Worm (Caenorhabditis elegans) whole organism, midembryonic: Measurements from ENCODE around the gene F58E6.13.

Experiments
- T22C8.4 ChIP-seq: fragments of 200-800 bp; sonication (Bioruptor generic); IDR thresholded peaks from 2 replicates; pipeline ENCODE4 v1.3.6; 2022; ENCODE audit warnings: missing genetic modification characterization, missing compliant biosample characterization
- cog-1 ChIP-seq: sonication (generic microtip); optimal IDR thresholded peaks from 2 replicates; lab custom pipeline; 2016; ENCODE audit warnings: missing genetic modification characterization, missing compliant biosample characterization
- flt-1 ChIP-seq: fragments of 200-800 bp; sonication (Bioruptor generic); IDR thresholded peaks from 2 replicates; pipeline ENCODE4 v1.3.6; 2022; ENCODE audit warnings: missing genetic modification characterization, missing compliant biosample characterization
- klf-2 ChIP-seq: fragments of 200-800 bp; sonication (Bioruptor generic); conservative IDR thresholded peaks from 2 replicates; pipeline ENCODE4 v1.3.6; 2022; ENCODE audit warnings: missing genetic modification reagents, missing genetic modification characterization, missing compliant biosample characterization
- med-1 ChIP-seq: sonication (generic microtip); optimal IDR thresholded peaks from 2 replicates; lab custom pipeline; 2017; ENCODE audit warnings: missing genetic modification characterization, mild to moderate bottlenecking, missing compliant biosample characterization, antibody characterized with exemption, missing genetic modification reagents; ENCODE audit not compliant: insufficient read depth
- ref-1 ChIP-seq: fragments of 200-800 bp; sonication (Bioruptor generic); conservative IDR thresholded peaks from 2 replicates; pipeline ENCODE4 v1.3.6; 2022; ENCODE audit warnings: missing genetic modification reagents, missing genetic modification characterization, missing compliant biosample characterization
- tab-1 ChIP-seq: fragments of 200-800 bp; sonication (Bioruptor generic); IDR thresholded peaks from 2 replicates; pipeline ENCODE4 v1.3.6; 2022; ENCODE audit warnings: missing genetic modification characterization, missing compliant biosample characterization
- ztf-23 ChIP-seq: fragments of 200-800 bp; sonication (Bioruptor generic); IDR thresholded peaks from 2 replicates; pipeline ENCODE4 v1.3.6; 2022; ENCODE audit warnings: missing genetic modification reagents, missing genetic modification characterization, missing compliant biosample characterization
- ztf-29 ChIP-seq: fragments of 200-800 bp; sonication (Bioruptor generic); IDR thresholded peaks from 2 replicates; pipeline ENCODE4 v1.3.6; 2022; ENCODE audit warnings: missing genetic modification reagents, missing genetic modification characterization, missing compliant biosample characterization

ce11 chrV:9784215-9784614 lies 39.2 kb downstream of the F58E6.13 start:
- no peak for TF ChIP-seq cog-1 (tag; lab: Kevin White, UChicago)
- TF ChIP-seq flt-1 (GFP tag; lab: Robert Waterston, UW) = no peak
- no peak for TF ChIP-seq T22C8.4
- TF ChIP-seq ztf-29 (GFP tag; lab: Robert Waterston, UW) = no peak
- TF ChIP-seq med-1 (GFP tag; lab: Kevin White, UChicago) = no peak
- no peak for TF ChIP-seq tab-1 (GFP tag; lab: Robert Waterston, UW)
- TF ChIP-seq klf-2 = no peak
- no peak for TF ChIP-seq ztf-23 (GFP tag; lab: Robert Waterston, UW)
- no peak for TF ChIP-seq ref-1
